Worm (Caenorhabditis elegans): ENCODE data around the gene C27A7.3.

DNA sequence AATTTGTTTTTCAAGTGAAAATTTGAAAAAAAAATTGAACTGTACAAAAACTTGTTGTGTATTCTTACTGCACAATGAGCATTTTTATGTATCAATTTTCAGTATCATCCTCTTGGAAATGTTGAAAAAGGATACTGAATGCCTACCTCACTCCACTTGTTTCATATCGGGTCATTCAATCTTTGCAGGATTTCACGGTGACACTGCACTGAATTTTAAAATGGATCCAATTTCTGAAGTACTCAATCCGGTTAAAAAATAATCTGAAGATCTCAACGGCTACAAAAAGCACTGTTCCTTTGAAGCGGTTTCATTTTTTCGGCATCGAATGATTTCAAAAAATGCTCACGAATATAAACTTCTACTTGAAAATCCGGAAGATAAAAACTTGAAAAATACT, 2.8 kb upstream of the C27A7.3 start:
- TF ChIP-seq dve-1 (tag; optimal IDR thresholded peaks at IDR 0.05; ENCODE audit: insufficient read depth) (no peak), nhr-25 (tag; optimal IDR thresholded peaks at IDR 0.05; ENCODE audit: borderline replicate concordance, insufficient read depth) (no peak), lin-39 (tag; optimal IDR thresholded peaks at IDR 0.05) (no peak), ceh-28 (tag; optimal IDR thresholded peaks at IDR 0.05) (no peak), skn-1 (tag; optimal IDR thresholded peaks at IDR 0.05) (no peak)

Data from whole organism, L4 larva.